Fruit fly (Drosophila melanogaster): Measurements from ENCODE around the gene CG6592.
A peak's percentile ranks its signal among the peaks of the same experiment; 100 is the strongest.

CG6592 gene

DNA sequence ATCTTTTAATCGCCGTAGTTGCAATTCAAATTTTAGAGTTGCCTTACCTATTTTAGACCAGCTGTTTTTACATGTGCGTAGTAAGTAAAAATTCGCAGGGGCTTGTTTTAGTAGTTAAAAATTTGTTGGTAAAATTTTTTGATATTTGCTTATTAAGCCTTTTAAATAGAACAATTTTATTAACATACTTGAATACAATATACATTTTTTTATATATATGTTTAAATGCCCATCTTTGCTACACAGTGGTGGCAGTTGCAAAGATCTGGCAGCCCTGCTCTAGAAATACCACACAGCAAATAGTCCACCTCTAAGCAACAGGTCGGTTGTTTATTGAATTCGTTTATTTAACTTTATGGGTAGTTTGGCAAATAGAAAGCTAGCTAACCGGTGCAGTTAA is 35.2 kb downstream of the CG6592 start, which contains the start of the genes CG10467 and loj (continued):
- TF ChIP-seq kah (GFP tag; optimal IDR thresholded peaks at IDR 0.05) (peak; percentile 81), CG4424 (GFP tag; optimal IDR thresholded peaks at IDR 0.05) (peak; percentile 97), Elba2 (GFP tag; optimal IDR thresholded peaks at IDR 0.05) (peak; percentile 61), CG13287 (GFP tag; IDR thresholded peaks at IDR 0.05; ENCODE audit: partially characterized antibody) (peak; percentile 82), Blimp-1 (GFP tag; optimal IDR thresholded peaks at IDR 0.05) (peak; percentile 94), caup (GFP tag; optimal IDR thresholded peaks at IDR 0.05; ENCODE audit: severe bottlenecking) (peak; percentile 89), esg (GFP tag; conservative IDR thresholded peaks at IDR 0.05) (peak; percentile 98), Doc3 (GFP tag; IDR thresholded peaks at IDR 0.05; ENCODE audit: partially characterized antibody) (peak; percentile 50; the same call in 2 of the 3 replicates), Trl (optimal IDR thresholded peaks at IDR 0.05) (no peak), Trl (GFP tag; optimal IDR thresholded peaks at IDR 0.05) (peak; percentile 76), vfl (GFP tag; optimal IDR thresholded peaks at IDR 0.05) (peak; percentile 86), ci (GFP tag; IDR thresholded peaks at IDR 0.05) (peak; percentile 94), CG13624 (GFP tag; optimal IDR thresholded peaks at IDR 0.05) (peak; percentile 85), cg (GFP tag; optimal IDR thresholded peaks at IDR 0.05) (no peak), onecut (GFP tag; IDR thresholded peaks at IDR 0.05) (peak; percentile 82), CG14441 (GFP tag; IDR thresholded peaks at IDR 0.05) (peak; percentile 98), prd (optimal IDR thresholded peaks at IDR 0.05) (no peak), prd (GFP tag; IDR thresholded peaks at IDR 0.05) (peak; percentile 99), CrebB (tag; optimal IDR thresholded peaks at IDR 0.05) (peak; percentile 78), Drgx (GFP tag; IDR thresholded peaks at IDR 0.05) (peak; percentile 81), CG16779 (GFP tag; IDR thresholded peaks at IDR 0.05) (peak; percentile 88), Aef1 (GFP tag; IDR thresholded peaks at IDR 0.05) (peak; percentile 98), BEAF-32 (GFP tag; optimal IDR thresholded peaks at IDR 0.05) (peak; percentile 85), CG3281 (GFP tag; optimal IDR thresholded peaks at IDR 0.05) (peak; percentile 91), tx (GFP tag; optimal IDR thresholded peaks at IDR 0.05) (peak; percentile 80), CG11093 (GFP tag; IDR thresholded peaks at IDR 0.05) (peak; percentile 97), CG4328 (GFP tag; optimal IDR thresholded peaks at IDR 0.05) (peak; percentile 91), pita (GFP tag; optimal IDR thresholded peaks at IDR 0.05) (no peak), CG14860 (GFP tag; IDR thresholded peaks at IDR 0.05; ENCODE audit: partially characterized antibody) (peak; percentile 61; the same call in 2 of the 3 replicates), dpn (GFP tag; optimal IDR thresholded peaks at IDR 0.05) (peak; percentile 80 to 98), CG14014 (GFP tag; IDR thresholded peaks at IDR 0.05) (peak; percentile 97), CG8089 (GFP tag; optimal IDR thresholded peaks at IDR 0.05) (peak; percentile 68), fd96Cb (tag; optimal IDR thresholded peaks at IDR 0.05) (peak; percentile 97), Hr78 (GFP tag; optimal IDR thresholded peaks at IDR 0.05) (no peak), stc (GFP tag; IDR thresholded peaks at IDR 0.05) (peak; percentile 91), nerfin-1 (tag; optimal IDR thresholded peaks at IDR 0.05) (peak; percentile 93), sna (GFP tag; IDR thresholded peaks at IDR 0.05; ENCODE audit: partially characterized antibody) (peak; percentile 84), tap (tag; optimal IDR thresholded peaks at IDR 0.05) (peak; percentile 80), chinmo (GFP tag; IDR thresholded peaks at IDR 0.05; ENCODE audit: partially characterized antibody) (no peak), Mes4 (GFP tag; optimal IDR thresholded peaks at IDR 0.05) (peak; percentile 28), D (optimal IDR thresholded peaks at IDR 0.05) (no peak), D (GFP tag; optimal IDR thresholded peaks at IDR 0.05) (peak; percentile 91), aop (GFP tag; IDR thresholded peaks at IDR 0.05) (peak; percentile 77; the same call in 1 of the 2 replicates), CG10366 (GFP tag; IDR thresholded peaks at IDR 0.05) (peak; percentile 97), NK7.1 (GFP tag; optimal IDR thresholded peaks at IDR 0.05) (no peak), Xbp1 (GFP tag; optimal IDR thresholded peaks at IDR 0.05) (peak; percentile 98), slbo (GFP tag; IDR thresholded peaks at IDR 0.05) (peak; percentile 99), row (GFP tag; IDR thresholded peaks at IDR 0.05) (peak; percentile 98), chif (GFP tag; optimal IDR thresholded peaks at IDR 0.05) (peak; percentile 78 to 88), Scr (GFP tag; IDR thresholded peaks at IDR 0.05; ENCODE audit: partially characterized antibody) (peak; percentile 84), Pdp1 (GFP tag; optimal IDR thresholded peaks at IDR 0.05) (peak; percentile 75 to 90)

Data from whole organism, embryonic.